Fruit fly (Drosophila melanogaster) ovary, adult (tissue): ENCODE results near the gene CG43815.

Experiments used
- CG17801 ChIP-seq: fragments of 200-800 bp; optimal IDR thresholded peaks from 2 replicates; lab custom pipeline; 2019; ENCODE audit warnings: missing biosample characterization, mild to moderate bottlenecking, missing genetic modification characterization, moderate library complexity; ENCODE audit not compliant: partially characterized antibody

CG43815 gene

DNA sequence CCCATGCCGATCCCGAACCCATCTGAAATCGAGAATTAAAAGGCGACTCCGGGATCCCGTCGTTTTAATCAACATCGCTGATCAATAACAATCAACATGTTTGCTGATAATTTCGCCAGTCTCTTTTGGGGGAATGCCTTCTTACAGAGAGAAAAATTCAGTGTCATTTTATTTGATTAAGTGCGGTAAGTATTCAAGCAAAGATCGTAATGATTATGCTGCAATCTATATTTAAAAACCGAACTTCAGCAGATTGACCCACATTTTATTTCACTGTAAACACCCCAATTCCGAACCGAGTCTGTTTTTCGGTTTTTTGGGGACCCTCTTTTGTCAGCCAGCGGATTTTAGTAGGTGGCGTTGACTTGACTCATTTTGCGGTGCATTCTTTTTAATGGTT is 22.1 kb upstream of the CG43815 start:
- TF ChIP-seq CG17801 (GFP tag; lab: Kevin White, UChicago): no peak

DNA sequence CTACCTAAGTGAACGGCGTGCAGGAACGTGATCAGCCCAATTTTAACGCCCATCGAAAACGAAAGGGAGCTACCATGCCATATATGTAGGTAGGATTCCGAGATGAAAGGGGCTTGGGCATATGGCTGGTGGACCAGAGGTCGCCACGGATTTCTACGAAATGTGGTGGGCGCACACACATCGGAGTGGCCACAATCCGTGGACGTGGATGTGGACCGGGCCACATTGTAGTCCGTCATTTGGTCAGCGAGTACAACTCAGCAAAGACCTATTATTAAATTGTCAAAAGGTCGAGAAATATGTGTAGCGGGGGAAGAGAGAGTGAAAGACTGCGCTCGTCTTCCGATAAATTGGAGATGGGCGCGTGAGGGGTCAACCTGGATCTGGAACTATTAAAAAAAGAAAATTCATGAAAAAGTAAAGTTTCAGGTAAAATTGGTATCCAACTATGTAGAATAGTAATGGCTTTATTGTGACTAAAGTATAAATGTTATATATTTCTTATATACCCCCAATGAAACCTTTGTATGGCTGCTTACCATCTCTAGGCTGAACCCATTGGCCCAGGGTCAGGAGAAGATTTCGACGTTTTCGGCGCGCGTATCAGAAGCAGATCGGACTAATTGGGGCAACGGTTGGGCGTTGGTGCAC is 20.5 kb upstream of the CG43815 start:
- TF ChIP-seq CG17801 (GFP tag; lab: Kevin White, UChicago): no peak

DNA sequence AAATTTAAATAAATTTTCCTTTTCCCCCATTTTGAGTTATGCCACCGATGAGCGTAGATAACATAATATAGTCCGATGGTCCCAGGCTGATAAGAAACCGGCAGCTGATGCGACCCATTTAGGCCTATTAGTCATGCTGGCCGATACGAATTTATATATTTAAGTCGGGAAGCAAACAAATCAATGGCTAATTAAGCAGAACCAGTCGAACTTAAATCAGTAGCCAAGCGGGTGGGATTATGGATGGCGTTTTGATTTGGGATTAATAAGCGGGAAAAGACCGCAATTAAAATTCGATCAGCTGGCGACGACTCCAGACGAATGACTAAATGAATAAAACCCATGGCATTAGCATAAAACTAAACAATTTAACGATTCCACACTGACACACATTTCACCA is 19.1 kb upstream of the CG43815 start:
- no peak for TF ChIP-seq CG17801 (GFP tag; lab: Kevin White, UChicago)

DNA sequence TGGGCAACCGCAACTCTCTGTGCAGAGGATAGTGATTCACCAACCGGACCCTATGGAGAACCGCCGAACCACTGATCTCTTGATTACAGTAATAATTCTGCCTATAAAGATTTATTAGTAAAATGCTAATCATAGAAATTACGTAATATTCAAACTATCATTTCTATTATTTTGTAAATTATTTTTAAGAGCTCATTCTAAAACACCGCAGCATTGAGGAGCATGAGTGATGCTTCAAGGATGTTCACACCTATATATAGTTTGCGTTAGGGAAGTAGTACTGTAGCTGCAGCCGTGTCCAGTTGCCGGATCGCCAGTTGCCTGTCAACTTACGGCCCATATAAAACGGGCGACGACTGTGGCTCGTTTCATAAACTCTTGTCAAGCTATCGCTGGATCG is 18.5 kb upstream of the CG43815 start:
- TF ChIP-seq CG17801 (GFP tag; lab: Kevin White, UChicago): no peak

DNA sequence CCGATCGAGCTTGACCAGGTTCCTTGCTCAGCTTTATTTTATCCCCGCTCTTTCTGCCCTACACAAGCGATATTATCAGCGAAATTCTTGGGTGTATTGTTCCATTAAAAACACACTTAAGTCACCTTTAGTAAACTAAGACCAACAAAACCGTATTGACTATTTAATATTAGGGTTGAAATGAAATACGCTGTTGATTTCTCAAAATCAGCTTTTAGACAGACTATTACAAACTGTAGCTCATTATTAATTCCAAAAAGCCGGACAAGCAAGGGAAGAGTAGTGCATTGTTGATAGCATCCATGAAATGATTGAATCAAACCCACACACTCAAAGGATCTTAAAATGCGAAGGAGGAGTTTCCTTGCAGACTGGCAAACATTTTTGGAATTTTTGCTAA is 17.7 kb upstream of the CG43815 start:
- TF ChIP-seq CG17801 (GFP tag; lab: Kevin White, UChicago): no peak

DNA sequence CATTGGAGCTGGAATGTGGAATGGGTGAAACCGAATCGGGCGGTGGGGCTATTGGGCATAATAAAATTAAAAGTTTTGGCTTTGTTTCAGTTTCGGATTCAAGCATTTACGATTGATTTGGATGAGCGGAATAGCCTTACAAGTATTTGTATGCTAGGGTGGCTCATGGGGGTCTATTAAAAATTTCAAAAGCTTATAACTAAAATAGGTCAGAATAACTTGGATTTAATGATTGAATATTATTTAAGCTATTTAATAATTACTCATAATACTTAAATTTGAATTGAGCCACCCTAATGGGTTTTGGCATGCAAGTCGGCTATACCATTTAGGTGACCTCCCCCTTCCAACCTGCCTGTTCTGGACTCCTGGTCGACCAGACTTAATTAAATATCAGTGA is 16.4 kb upstream of the CG43815 start:
- TF ChIP-seq CG17801 (GFP tag; lab: Kevin White, UChicago): no peak

DNA sequence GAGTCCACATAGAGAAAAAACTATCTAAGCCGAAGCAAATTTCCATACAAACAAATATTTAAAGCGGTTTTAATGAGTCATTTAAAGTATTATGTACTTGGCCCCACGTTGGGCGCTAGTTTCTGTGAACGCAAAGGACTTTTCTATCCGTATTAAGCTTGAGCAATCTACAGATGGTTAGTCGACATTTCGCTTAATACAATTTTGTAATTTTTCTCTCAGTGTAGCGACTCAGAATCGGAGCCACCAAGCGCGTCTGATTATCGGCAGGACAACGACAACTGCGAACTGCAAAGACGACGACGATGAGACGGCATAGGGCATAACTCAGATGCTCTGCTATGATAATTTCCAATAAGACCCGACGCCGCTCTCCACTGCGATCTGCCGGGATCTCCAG is 13.6 kb upstream of the CG43815 start:
- TF ChIP-seq CG17801 (GFP tag; lab: Kevin White, UChicago): no peak

DNA sequence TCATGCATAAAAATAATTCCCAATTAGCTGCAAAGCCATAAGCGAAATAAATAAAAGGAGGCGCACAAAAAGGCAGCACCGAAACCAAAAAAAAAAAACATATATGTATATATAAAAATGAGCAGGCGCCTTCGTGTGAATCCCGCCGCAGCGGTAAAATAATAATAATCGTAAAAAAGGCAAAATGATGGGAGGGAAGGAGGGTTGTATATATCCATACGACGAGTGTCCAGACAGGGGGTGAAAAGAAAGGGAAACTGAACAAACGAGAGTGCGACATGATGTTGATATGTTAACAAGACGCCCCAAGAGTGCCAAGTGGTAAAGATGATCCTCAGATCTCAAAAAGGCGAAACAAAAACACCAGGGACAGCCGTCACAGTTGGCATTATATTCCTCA is 11.5 kb upstream of the CG43815 start:
- TF ChIP-seq CG17801 (GFP tag; lab: Kevin White, UChicago): no peak

DNA sequence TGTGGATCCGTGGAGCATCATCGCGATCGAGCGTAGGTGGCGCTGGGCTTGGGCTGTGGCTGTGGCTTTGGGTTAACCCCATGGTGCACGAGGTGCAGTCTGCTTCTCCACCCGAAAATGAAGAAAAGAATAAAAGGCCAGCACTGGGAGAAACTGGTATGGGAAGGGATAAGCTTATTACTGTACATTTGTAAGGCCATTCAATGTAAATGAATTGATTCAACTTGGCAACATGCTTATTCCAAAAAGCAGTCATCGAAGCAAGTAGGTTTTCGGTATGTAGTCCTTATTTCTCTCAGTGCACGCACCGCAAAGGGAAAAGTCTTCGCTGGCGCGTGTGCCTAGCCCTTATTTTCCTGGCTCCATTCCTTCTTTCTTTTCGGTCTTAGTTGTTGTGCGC is 9.5 kb upstream of the CG43815 start:
- TF ChIP-seq CG17801 (GFP tag; lab: Kevin White, UChicago): no peak

DNA sequence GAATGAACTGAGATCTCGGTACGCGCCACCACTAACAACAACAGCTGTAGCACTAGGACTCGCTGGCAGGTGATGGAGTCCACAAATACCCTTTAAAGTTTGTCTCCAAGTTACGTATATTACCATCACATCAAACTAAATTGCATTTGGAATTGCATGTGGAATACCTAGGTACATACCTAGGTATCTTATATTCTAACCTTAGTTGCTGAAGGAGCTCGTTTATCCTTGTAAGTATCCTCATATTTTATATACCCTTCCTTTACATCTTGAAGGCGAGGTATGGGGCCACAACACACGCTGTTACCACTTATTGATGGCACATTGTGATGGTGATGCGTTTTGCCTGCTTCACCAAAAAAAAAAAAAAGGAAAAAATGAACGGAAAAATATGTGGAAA is 8.6 kb upstream of the CG43815 start:
- TF ChIP-seq CG17801 (GFP tag; lab: Kevin White, UChicago): no peak

DNA sequence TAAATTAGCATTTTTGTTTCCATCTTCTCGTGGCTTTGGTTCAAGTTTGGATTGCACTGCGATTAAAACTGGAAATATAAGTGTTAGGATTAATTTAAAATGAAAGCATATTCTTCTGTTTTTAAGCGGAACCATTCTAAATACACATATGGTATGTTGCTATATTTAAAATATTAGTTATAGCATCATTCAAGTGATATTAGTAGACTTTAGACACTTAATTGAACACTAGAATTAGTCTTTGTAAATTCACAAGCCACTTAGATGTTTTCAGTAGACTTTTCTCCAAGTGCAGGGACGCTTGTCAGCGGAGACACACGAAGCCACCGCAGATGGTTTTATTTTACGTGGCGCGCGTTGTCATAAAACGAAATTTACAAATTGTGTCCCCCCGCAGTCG is 6.1 kb upstream of the CG43815 start:
- TF ChIP-seq CG17801 (GFP tag; lab: Kevin White, UChicago): no peak

DNA sequence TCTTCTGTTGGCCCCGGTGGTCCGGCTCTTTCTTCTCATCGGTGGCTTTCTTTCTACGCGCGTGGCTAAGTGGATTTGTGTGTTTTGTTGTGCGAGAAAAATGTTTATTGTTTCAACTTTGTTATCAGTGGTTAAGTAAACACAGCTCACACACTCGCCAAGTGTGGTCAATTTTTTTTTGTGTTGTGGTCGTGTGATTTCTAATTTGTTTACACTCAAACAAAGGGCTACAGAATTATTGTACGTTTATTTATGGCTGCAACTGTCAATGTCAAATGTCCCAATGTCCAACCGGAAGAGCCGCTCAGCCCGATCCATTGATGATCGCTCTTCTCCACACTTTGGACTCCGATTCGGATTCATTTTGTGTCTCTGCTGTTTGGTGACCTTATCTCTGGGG is 5.4 kb upstream of the CG43815 start:
- no peak for TF ChIP-seq CG17801 (GFP tag; lab: Kevin White, UChicago)

DNA sequence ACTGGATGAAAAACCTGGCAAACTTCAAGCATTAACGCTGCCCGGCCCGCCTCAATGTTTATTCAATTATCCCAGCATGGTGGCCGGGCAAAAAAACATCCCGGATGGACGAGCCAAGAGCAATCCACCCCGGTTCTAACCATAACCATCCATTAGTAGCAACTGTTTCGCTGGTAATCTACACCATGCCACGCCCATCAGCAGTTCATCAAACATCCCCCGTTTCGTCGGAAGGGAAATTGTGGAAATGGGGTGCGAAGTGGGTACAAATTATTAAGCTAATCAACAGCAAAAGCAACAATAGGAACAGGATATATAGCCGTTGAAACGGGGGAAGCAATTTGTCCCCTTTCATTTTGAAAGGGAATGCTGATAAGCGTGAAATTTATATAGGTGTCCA is 4.6 kb upstream of the CG43815 start:
- no peak for TF ChIP-seq CG17801 (GFP tag; lab: Kevin White, UChicago)

DNA sequence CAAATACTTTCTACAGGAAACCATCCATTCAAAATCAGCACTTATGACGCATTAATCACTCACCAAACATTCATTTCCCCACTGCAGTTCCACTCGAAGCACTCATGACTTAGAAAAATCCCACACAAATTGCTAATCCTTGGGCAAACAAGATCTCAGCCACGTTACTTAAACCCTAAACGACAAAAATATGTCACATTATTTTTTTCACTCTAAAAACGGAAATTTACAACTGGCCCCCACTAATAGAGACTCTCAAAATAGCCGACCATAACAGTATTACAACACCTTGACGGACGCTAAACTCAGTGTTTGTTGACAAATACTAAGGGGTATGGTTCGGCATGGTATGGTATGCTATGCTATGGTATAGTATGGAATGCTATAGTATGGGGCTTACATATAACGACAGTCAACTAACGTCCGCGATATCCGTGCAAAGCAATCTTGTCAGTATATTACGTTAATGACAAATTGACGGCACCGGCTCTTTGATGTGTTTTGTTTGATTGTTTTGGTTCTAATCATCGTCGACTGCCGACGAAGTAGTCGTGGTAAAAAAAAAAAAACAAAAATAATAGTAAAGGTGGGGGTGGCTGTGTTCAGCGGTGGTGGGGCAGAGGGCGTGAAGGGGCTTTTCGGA is 3.4 kb upstream of the CG43815 start:
- TF ChIP-seq CG17801 (GFP tag; lab: Kevin White, UChicago): no peak

DNA sequence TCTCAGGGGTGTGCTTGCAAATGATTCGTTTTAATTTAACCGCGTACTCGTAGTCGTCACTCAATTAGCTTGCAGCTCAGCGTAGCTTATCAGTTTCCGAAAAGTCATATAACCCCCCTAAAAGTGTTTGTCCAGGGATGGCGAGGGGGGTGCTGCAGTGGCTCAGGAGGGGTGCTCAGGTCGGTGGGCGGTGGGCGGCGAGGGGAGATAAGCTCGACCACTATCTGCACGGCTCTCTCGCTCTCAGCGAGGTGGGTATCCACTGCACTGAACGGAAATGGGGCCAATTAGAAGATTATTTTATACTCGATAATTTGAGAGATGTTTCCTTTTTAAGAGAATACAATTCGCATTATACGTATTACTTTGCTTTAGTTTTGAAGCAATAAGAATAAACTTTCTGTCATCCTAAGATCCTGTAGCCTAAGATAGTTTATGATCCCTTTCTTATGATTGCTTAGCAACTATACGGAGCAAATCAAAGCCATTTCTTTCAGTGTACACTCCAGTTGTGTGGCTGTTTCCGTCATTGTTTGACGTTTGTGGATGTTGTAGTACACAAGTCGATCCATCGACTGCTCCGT is 2.7 kb upstream of the CG43815 start:
- TF ChIP-seq CG17801 (GFP tag; lab: Kevin White, UChicago): no peak

DNA sequence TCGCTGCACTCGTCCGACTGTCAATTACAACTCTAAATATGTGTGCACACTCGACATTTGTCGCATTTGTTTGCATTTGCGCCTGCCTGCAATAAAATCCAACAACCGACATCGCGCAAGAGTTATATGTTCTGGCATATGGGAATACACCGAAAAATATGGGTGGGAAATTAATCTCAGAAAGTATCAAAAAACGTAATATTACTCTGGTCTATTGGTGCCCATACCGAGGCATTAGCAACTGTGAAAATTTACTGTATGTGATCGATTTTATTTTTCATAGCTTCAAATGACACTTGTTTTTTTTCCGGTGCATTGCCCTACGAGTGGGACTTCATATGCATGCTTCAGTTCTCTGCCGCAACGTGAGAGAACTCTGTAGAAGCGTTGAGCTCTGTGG is 2.1 kb upstream of the CG43815 start:
- no peak for TF ChIP-seq CG17801 (GFP tag; lab: Kevin White, UChicago)
